Worm (Caenorhabditis elegans): ENCODE data around the gene ltd-1.
A peak's percentile ranks its signal among the peaks of the same experiment; 100 is the strongest.

DNA sequence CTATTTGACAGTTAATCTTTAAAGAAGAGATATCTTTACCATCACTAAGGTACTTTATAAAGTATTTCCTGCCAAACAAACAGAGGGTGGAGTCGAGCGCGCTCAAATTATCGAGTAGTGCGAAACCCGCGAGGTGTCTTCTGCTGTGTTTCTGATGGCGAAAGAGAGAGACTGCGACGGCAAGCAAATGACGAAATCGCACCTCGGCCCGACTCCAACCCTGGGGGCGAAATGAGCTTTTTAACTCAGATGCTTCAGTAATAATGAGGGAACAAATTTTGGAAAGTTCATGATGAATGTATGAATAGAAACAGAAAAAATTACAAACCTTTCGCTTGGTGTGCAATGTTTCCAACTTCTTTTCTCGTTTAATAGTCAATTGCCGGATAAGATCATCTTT is 1.0 kb downstream of the ltd-1 start:
- TF ChIP-seq ama-1 (optimal IDR thresholded peaks at IDR 0.05): peak; percentile 73
- TF ChIP-seq nhr-19 (GFP tag; conservative IDR thresholded peaks at IDR 0.05): peak; percentile 85
- peak; percentile 59 to 67 for TF ChIP-seq lsy-2 (tag; optimal IDR thresholded peaks at IDR 0.05)
- TF ChIP-seq nhr-76 (tag; optimal IDR thresholded peaks at IDR 0.05): no peak
- TF ChIP-seq C34B4.2 (tag; optimal IDR thresholded peaks at IDR 0.05): no peak

All from whole organism, L1 larva.